Fruit fly (Drosophila melanogaster) whole organism, prepupa: ENCODE data around the gene CG43707.

Experiments
- CG10631 ChIP-seq: fragments of 200-800 bp; sonication (Bioruptor generic); optimal IDR thresholded peaks from 2 replicates; lab custom pipeline; 2016; ENCODE audit warnings: missing biosample characterization, missing genetic modification characterization
- CG10669 ChIP-seq: fragments of 200-800 bp; sonication (Bioruptor generic); optimal IDR thresholded peaks from 3 replicates; lab custom pipeline; 2018; ENCODE audit warnings: missing biosample characterization, mild to moderate bottlenecking, missing genetic modification characterization, moderate library complexity
- CG11902 ChIP-seq: fragments of 200-800 bp; sonication (Bioruptor generic); optimal IDR thresholded peaks from 3 replicates; lab custom pipeline; 2016; ENCODE audit warnings: missing biosample characterization, missing genetic modification characterization
- CG15336 ChIP-seq: fragments of 200-800 bp; sonication (Bioruptor generic); IDR thresholded peaks from 2 replicates; pipeline ENCODE4 v1.3.6; 2022; ENCODE audit warnings: missing biosample characterization, missing genetic modification characterization
- CG1621 ChIP-seq: fragments of 200-800 bp; sonication (Bioruptor generic); optimal IDR thresholded peaks from 3 replicates; lab custom pipeline; 2018; ENCODE audit warnings: missing biosample characterization, mild to moderate bottlenecking, missing genetic modification characterization
- CG3032 ChIP-seq: fragments of 200-800 bp; optimal IDR thresholded peaks from 2 replicates; lab custom pipeline; 2019; ENCODE audit warnings: missing biosample characterization, mild to moderate bottlenecking, missing genetic modification characterization, moderate library complexity
- CG31627 ChIP-seq: fragments of 200-800 bp; sonication (Bioruptor generic); optimal IDR thresholded peaks from 3 replicates; lab custom pipeline; 2016; ENCODE audit warnings: missing biosample characterization, missing genetic modification characterization
- CG4318 ChIP-seq: fragments of 200-800 bp; sonication (Bioruptor generic); optimal IDR thresholded peaks from 3 replicates; lab custom pipeline; 2017; ENCODE audit warnings: missing biosample characterization, mild to moderate bottlenecking, missing genetic modification characterization
- CG6163 ChIP-seq: fragments of 200-800 bp; sonication (Bioruptor generic); IDR thresholded peaks from 3 replicates; pipeline ENCODE4 v1.3.6; 2022; ENCODE audit warnings: missing biosample characterization, missing genetic modification characterization
- CG6854 ChIP-seq: fragments of 200-800 bp; sonication (Bioruptor generic); optimal IDR thresholded peaks from 2 replicates; lab custom pipeline; 2017; ENCODE audit warnings: missing biosample characterization, mild to moderate bottlenecking, missing genetic modification characterization
- CG8119 ChIP-seq: fragments of 200-800 bp; sonication (Bioruptor generic); IDR thresholded peaks from 3 replicates; pipeline ENCODE4 v1.3.6; 2022; ENCODE audit warnings: missing biosample characterization, missing genetic modification characterization
- CG8319 ChIP-seq: fragments of 200-800 bp; sonication (Bioruptor generic); optimal IDR thresholded peaks from 3 replicates; lab custom pipeline; 2016; ENCODE audit warnings: missing biosample characterization, missing genetic modification characterization
- CG9139 ChIP-seq: fragments of 200-800 bp; sonication (Bioruptor generic); optimal IDR thresholded peaks from 3 replicates; lab custom pipeline; 2017; ENCODE audit warnings: missing biosample characterization, mild to moderate bottlenecking, missing genetic modification characterization
- Eip75B ChIP-seq: fragments of 200-800 bp; sonication (Bioruptor generic); optimal IDR thresholded peaks from 3 replicates; lab custom pipeline; 2016; ENCODE audit warnings: missing biosample characterization, missing genetic modification characterization
- Eip78C ChIP-seq: fragments of 200-800 bp; sonication (Bioruptor generic); peaks from one replicate; lab custom pipeline; 2016; ENCODE audit warnings: missing biosample characterization, missing genetic modification characterization
- Ets21C ChIP-seq: fragments of 200-800 bp; sonication (Bioruptor generic); optimal IDR thresholded peaks from 3 replicates; lab custom pipeline; 2016; ENCODE audit warnings: missing biosample characterization, missing genetic modification characterization
- Ets96B ChIP-seq: fragments of 200-800 bp; optimal IDR thresholded peaks from 2 replicates; lab custom pipeline; 2019; ENCODE audit warnings: missing biosample characterization, mild to moderate bottlenecking, missing genetic modification characterization, moderate library complexity
- Gug ChIP-seq: fragments of 200-800 bp; sonication (Bioruptor generic); IDR thresholded peaks from 2 replicates; pipeline ENCODE4 v1.3.6; 2022; ENCODE audit warnings: missing biosample characterization, missing genetic modification characterization
- Hr38 ChIP-seq: sonication (Bioruptor generic); optimal IDR thresholded peaks from 2 replicates; lab custom pipeline; 2016; ENCODE audit warnings: missing biosample characterization, missing genetic modification characterization
- Hr39 ChIP-seq: fragments of 200-800 bp; sonication (Bioruptor generic); optimal IDR thresholded peaks from 2 replicates; lab custom pipeline; 2016; ENCODE audit warnings: missing biosample characterization, missing genetic modification characterization
- Hr4 ChIP-seq: fragments of 200-800 bp; sonication (Bioruptor generic); optimal IDR thresholded peaks from 3 replicates; lab custom pipeline; 2016; ENCODE audit warnings: missing biosample characterization, missing genetic modification characterization
- Lpt ChIP-seq: fragments of 200-800 bp; sonication (Bioruptor generic); optimal IDR thresholded peaks from 3 replicates; lab custom pipeline; 2016; ENCODE audit warnings: missing biosample characterization, missing genetic modification characterization
- Met ChIP-seq: fragments of 200-800 bp; sonication (Bioruptor generic); optimal IDR thresholded peaks from 3 replicates; lab custom pipeline; 2016; ENCODE audit warnings: missing biosample characterization, missing genetic modification characterization
- Smox ChIP-seq: fragments of 200-800 bp; sonication (Bioruptor generic); optimal IDR thresholded peaks from 3 replicates; lab custom pipeline; 2016; ENCODE audit warnings: missing biosample characterization, missing genetic modification characterization
- Sox102F ChIP-seq: fragments of 200-800 bp; sonication (Bioruptor generic); optimal IDR thresholded peaks from 2 replicates; lab custom pipeline; 2016; ENCODE audit warnings: missing biosample characterization, mild to moderate bottlenecking, missing genetic modification characterization
- Sox14 ChIP-seq: fragments of 200-800 bp; sonication (Bioruptor generic); optimal IDR thresholded peaks from 3 replicates; lab custom pipeline; 2016; ENCODE audit warnings: missing biosample characterization, missing genetic modification characterization
- cyc ChIP-seq: fragments of 200-800 bp; sonication (Bioruptor generic); optimal IDR thresholded peaks from 3 replicates; lab custom pipeline; 2016; ENCODE audit warnings: missing biosample characterization, missing genetic modification characterization
- dac ChIP-seq: fragments of 200-800 bp; sonication (Bioruptor generic); optimal IDR thresholded peaks from 2 replicates; lab custom pipeline; 2017; ENCODE audit warnings: missing biosample characterization, mild to moderate bottlenecking, missing genetic modification characterization
- dsx ChIP-seq: fragments of 200-800 bp; optimal IDR thresholded peaks from 3 replicates; lab custom pipeline; 2019; ENCODE audit warnings: missing biosample characterization, mild to moderate bottlenecking, missing genetic modification characterization, moderate library complexity; ENCODE audit not compliant: poor library complexity, severe bottlenecking
- eg ChIP-seq: fragments of 200-800 bp; sonication (Bioruptor generic); IDR thresholded peaks from 3 replicates; pipeline ENCODE4 v1.3.6; 2022; ENCODE audit warnings: missing biosample characterization, missing genetic modification characterization
- fkh ChIP-seq: fragments of 200-800 bp; sonication (Bioruptor generic); optimal IDR thresholded peaks from 3 replicates; lab custom pipeline; 2017; ENCODE audit warnings: missing biosample characterization, mild to moderate bottlenecking, missing genetic modification characterization, moderate library complexity
- lz ChIP-seq: fragments of 200-800 bp; sonication (Bioruptor generic); optimal IDR thresholded peaks from 3 replicates; lab custom pipeline; 2016; ENCODE audit warnings: missing biosample characterization, missing genetic modification characterization
- net ChIP-seq: fragments of 200-800 bp; sonication (Bioruptor generic); optimal IDR thresholded peaks from 3 replicates; lab custom pipeline; 2016; ENCODE audit warnings: missing biosample characterization, missing genetic modification characterization
- ss ChIP-seq, 2 experiments: fragments of 200-800 bp; sonication (Bioruptor generic); optimal IDR thresholded peaks; 2 replicates in 1 of 2; 3 replicates in 1 of 2; lab custom pipeline; 2017 to 2018; ENCODE audit warnings: mild to moderate bottlenecking in 2 of 2, missing biosample characterization in 2 of 2, missing genetic modification characterization in 2 of 2, moderate library complexity in 1 of 2
- vri ChIP-seq: fragments of 200-800 bp; sonication (Bioruptor generic); optimal IDR thresholded peaks from 3 replicates; lab custom pipeline; 2016; ENCODE audit warnings: missing biosample characterization, mild to moderate bottlenecking, missing genetic modification characterization

CG43707 gene

dm6 chr2L:3771109-3772067 lies 14.3 kb downstream of the CG43707 start, which contains the start of gene bowl (continued):
- TF ChIP-seq Eip78C (peak; percentile 100), Ets21C (GFP tag; lab: Kevin White, UChicago) (peak; percentile 96), ss (GFP tag; optimal IDR thresholded peaks at IDR 0.05; lab: Kevin White, UChicago) (peak; percentile 92 to 93), Hr39 (GFP tag; lab: Kevin White, UChicago) (peak; percentile 98), vri (peak; percentile 97), dac (GFP tag; lab: Kevin White, UChicago) (peak; percentile 90), Sox102F (GFP tag; lab: Kevin White, UChicago) (peak; percentile 99), CG4318 (peak; percentile 89), CG8119 (peak; percentile 100), fkh (GFP tag; lab: Kevin White, UChicago) (peak; percentile 68), cyc (GFP tag; lab: Kevin White, UChicago) (peak; percentile 96), CG11902 (GFP tag; lab: Kevin White, UChicago) (peak; percentile 89), dsx (GFP tag; lab: Kevin White, UChicago) (peak; percentile 90), CG10669 (GFP tag; lab: Kevin White, UChicago) (peak; percentile 92), Sox14 (GFP tag; lab: Kevin White, UChicago) (peak; percentile 98), CG6854 (GFP tag; lab: Kevin White, UChicago) (peak; percentile 94), Lpt (GFP tag; lab: Kevin White, UChicago) (peak; percentile 96), CG8319 (GFP tag; lab: Kevin White, UChicago) (peak; percentile 91), CG1621 (tag; lab: Kevin White, UChicago) (peak; percentile 87), Hr4 (GFP tag; lab: Kevin White, UChicago) (peak; percentile 97)

- TF ChIP-seq Ets96B (tag; lab: Kevin White, UChicago), result no peak
- TF ChIP-seq Gug, result no peak
- TF ChIP-seq Sox14 (GFP tag; lab: Kevin White, UChicago), result no peak
- no peak for TF ChIP-seq CG8119
- no peak for TF ChIP-seq dsx (GFP tag; lab: Kevin White, UChicago)
- no peak for TF ChIP-seq CG6854 (GFP tag; lab: Kevin White, UChicago)
- 0 out of 3 replicates have a peak, but pooled peaks have one; percentile 38 for TF ChIP-seq eg (GFP tag; lab: Robert Waterston, UW)
- no peak for TF ChIP-seq Ets21C (GFP tag; lab: Kevin White, UChicago)
- TF ChIP-seq net (GFP tag; lab: Kevin White, UChicago), result no peak
- TF ChIP-seq CG15336, result 0 out of 2 replicates have a peak, but pooled peaks have one; percentile 9
- TF ChIP-seq Met (GFP tag; lab: Kevin White, UChicago), result no peak
- TF ChIP-seq CG1621 (tag; lab: Kevin White, UChicago), result peak; percentile 50
- peak; percentile 8; the same call in 2 of the 3 replicates for TF ChIP-seq CG6163
- no peak for TF ChIP-seq CG31627
- TF ChIP-seq Smox (GFP tag; lab: Kevin White, UChicago), result no peak
Measured at dm6 chr2L:3772068-3772428, 15.0 kb downstream of the CG43707 start.

- no peak for TF ChIP-seq CG15336
- TF ChIP-seq lz (GFP tag; lab: Kevin White, UChicago), result no peak
- TF ChIP-seq Hr38 (GFP tag; lab: Kevin White, UChicago), result no peak
- TF ChIP-seq fkh (GFP tag; lab: Kevin White, UChicago), result no peak
- no peak for TF ChIP-seq CG6854 (GFP tag; lab: Kevin White, UChicago)
- TF ChIP-seq Lpt (GFP tag; lab: Kevin White, UChicago), result no peak
- TF ChIP-seq Eip75B (GFP tag; lab: Kevin White, UChicago), result no peak
- TF ChIP-seq CG3032, result no peak
- peak; percentile 54; the same call in 2 of the 3 replicates for TF ChIP-seq CG6163
- no peak for TF ChIP-seq CG10669 (GFP tag; lab: Kevin White, UChicago)
- TF ChIP-seq CG9139 (GFP tag; lab: Kevin White, UChicago), result peak; percentile 24
- peak; percentile 24; the same call in 1 of the 3 replicates for TF ChIP-seq CG8119
- peak; percentile 67 for TF ChIP-seq Eip78C
- no peak for TF ChIP-seq CG31627
- TF ChIP-seq Sox14 (GFP tag; lab: Kevin White, UChicago), result no peak
- TF ChIP-seq CG10631 (GFP tag; lab: Kevin White, UChicago), result no peak
- TF ChIP-seq eg (GFP tag; lab: Robert Waterston, UW), result peak; percentile 25; the same call in 1 of the 3 replicates
Measured at dm6 chr2L:3772599-3772936, 15.5 kb downstream of the CG43707 start.
